Worm (Caenorhabditis elegans): ENCODE results near the gene Y62H9A.5.

DNA sequence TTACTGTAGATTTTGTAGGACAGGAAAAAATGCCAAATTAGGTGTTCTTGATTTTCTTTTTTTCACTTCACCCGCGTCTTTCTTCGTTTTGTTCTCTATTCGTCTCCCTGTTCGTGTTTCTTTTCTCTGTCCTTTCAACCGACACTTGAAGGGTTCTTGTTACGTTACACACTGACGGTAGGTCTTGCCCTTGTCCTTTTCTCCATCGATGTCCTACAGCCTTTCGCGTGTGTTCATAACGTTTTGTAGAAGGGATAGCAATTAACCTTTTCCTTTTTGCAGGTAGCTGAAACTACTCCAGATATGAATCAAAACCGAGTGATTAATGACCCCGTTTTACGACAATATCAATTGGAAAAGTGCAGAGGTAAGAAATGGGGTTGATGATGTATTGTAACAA, 41.5 kb upstream of the Y62H9A.5 start, which contains the start of gene F55G7.1:
- TF ChIP-seq ama-1 (optimal IDR thresholded peaks at IDR 0.05) (no peak), pqm-1 (tag; optimal IDR thresholded peaks at IDR 0.05) (no peak)
